Worm (Caenorhabditis elegans): ENCODE measurements around the gene C46C11.3.

C46C11.3 gene

ce11 chrX:4673165-4673756 lies 51.1 kb downstream of the C46C11.3 start, which contains the start of gene tmem-135:
Gene tmem-135 (plus strand): TSS chrX:4673706.
- TF ChIP-seq lir-3 (tag; optimal IDR thresholded peaks at IDR 0.05; ENCODE audit: poor library complexity) (no peak), nhr-28 (tag; optimal IDR thresholded peaks at IDR 0.05) (no peak), C34B4.2 (tag; optimal IDR thresholded peaks at IDR 0.05) (no peak), pqm-1 (tag; optimal IDR thresholded peaks at IDR 0.05) (no peak), ces-1 (GFP tag; optimal IDR thresholded peaks at IDR 0.05) (no peak), elt-2 (tag; optimal IDR thresholded peaks at IDR 0.05) (peak; percentile 49), grh-1 (GFP tag; IDR thresholded peaks at IDR 0.05) (no peak), lin-35 (GFP tag; optimal IDR thresholded peaks at IDR 0.05) (peak in 1 of 2 experiments; percentile 34), tbx-2 (tag; optimal IDR thresholded peaks at IDR 0.05) (no peak), elt-3 (tag; optimal IDR thresholded peaks at IDR 0.05) (peak in 1 of 6 experiments; percentile 36), ceh-90 (tag; optimal IDR thresholded peaks at IDR 0.05) (no peak), unc-30 (tag; optimal IDR thresholded peaks at IDR 0.05) (no peak), xbp-1 (tag; optimal IDR thresholded peaks at IDR 0.05) (no peak), alr-1 (tag; optimal IDR thresholded peaks at IDR 0.05; ENCODE audit: borderline replicate concordance) (no peak), sup-37 (GFP tag; optimal IDR thresholded peaks at IDR 0.05) (no peak), aha-1 (tag; optimal IDR thresholded peaks at IDR 0.05) (no peak), tlp-1 (tag; optimal IDR thresholded peaks at IDR 0.05) (no peak), snpc-4 (tag; optimal IDR thresholded peaks at IDR 0.05) (no peak), lin-14 (GFP tag; optimal IDR thresholded peaks at IDR 0.05) (peak; percentile 3), nhr-12 (tag; optimal IDR thresholded peaks at IDR 0.05) (no peak), nhr-20 (tag; optimal IDR thresholded peaks at IDR 0.05) (peak; percentile 8), nhr-77 (tag; optimal IDR thresholded peaks at IDR 0.05) (no peak), ztf-4 (tag; optimal IDR thresholded peaks at IDR 0.05) (no peak), nhr-11 (tag; optimal IDR thresholded peaks at IDR 0.05) (no peak), C04F5.9 (tag; optimal IDR thresholded peaks at IDR 0.05) (no peak)

- TF ChIP-seq zip-4 (GFP tag; optimal IDR thresholded peaks at IDR 0.05), result no peak
- TF ChIP-seq hpl-2 (GFP tag; optimal IDR thresholded peaks at IDR 0.05), result no peak
- TF ChIP-seq lin-39 (tag; optimal IDR thresholded peaks at IDR 0.05), result no peak
- no peak for TF ChIP-seq jun-1 (tag; optimal IDR thresholded peaks at IDR 0.05)
- no peak for TF ChIP-seq F16B12.6 (tag; optimal IDR thresholded peaks at IDR 0.05)
- TF ChIP-seq dsc-1 (tag; optimal IDR thresholded peaks at IDR 0.05), result no peak
- no peak for TF ChIP-seq elt-2 (tag; optimal IDR thresholded peaks at IDR 0.05)
- no peak for TF ChIP-seq pag-3 (tag; optimal IDR thresholded peaks at IDR 0.05; ENCODE audit: borderline replicate concordance, insufficient read depth)
- no peak for TF ChIP-seq mab-9 (GFP tag; IDR thresholded peaks at IDR 0.05)
Measured at ce11 chrX:4676702-4677101, 54.6 kb downstream of the C46C11.3 start.

ce11 chrX:4678029-4678428 lies 55.9 kb downstream of the C46C11.3 start, which contains the start of gene flp-11:
Gene flp-11 (minus strand): TSS chrX:4678129.
- TF ChIP-seq hlh-17 (GFP tag; optimal IDR thresholded peaks at IDR 0.05; ENCODE audit: borderline replicate concordance), result no peak
- TF ChIP-seq jun-1 (tag; optimal IDR thresholded peaks at IDR 0.05), result no peak
- no peak for TF ChIP-seq ets-5 (GFP tag; IDR thresholded peaks at IDR 0.05)
- TF ChIP-seq C04F5.9 (tag; optimal IDR thresholded peaks at IDR 0.05), result no peak
- no peak for TF ChIP-seq isw-1 (GFP tag; IDR thresholded peaks at IDR 0.05)
- no peak for TF ChIP-seq nhr-237 (tag; optimal IDR thresholded peaks at IDR 0.05)
- TF ChIP-seq alr-1 (tag; optimal IDR thresholded peaks at IDR 0.05; ENCODE audit: borderline replicate concordance), result no peak
- no peak for TF ChIP-seq blmp-1 (tag; optimal IDR thresholded peaks at IDR 0.05)
